Worm (Caenorhabditis elegans) whole organism, L4 larva: Measurements from ENCODE around the gene ccpp-6.
"Not testable (repeated sequence)": the region's sequence is repeated elsewhere in the genome, so short reads cannot be mapped to it uniquely, and the experiment has no call there.

Experiments
- egl-27 ChIP-seq: sonication (generic microtip); optimal IDR thresholded peaks from 3 replicates; lab custom pipeline; 2017; ENCODE audit warnings: missing biosample characterization, missing genetic modification reagents, missing genetic modification characterization
- hlh-30 ChIP-seq: sonication (generic microtip); optimal IDR thresholded peaks from 2 replicates; lab custom pipeline; 2017; ENCODE audit warnings: antibody characterized with exemption, mild to moderate bottlenecking, missing genetic modification characterization, missing compliant biosample characterization; ENCODE audit not compliant: insufficient read depth

ce11 chrII:5350357-5350756 is 36.8 kb downstream of the ccpp-6 start, which contains the start of gene F09E5.8:
- not testable (repeated sequence) for TF ChIP-seq egl-27, hlh-30 (tag; lab: Kevin White, UChicago)
